Worm (Caenorhabditis elegans) whole organism, L4/young adult: ENCODE results near the gene C14C6.6.

ENCODE experiments used
- W03F9.2 ChIP-seq: fragments of 150-350 bp; optimal IDR thresholded peaks from 2 replicates; lab custom pipeline; 2014; ENCODE audit warnings: missing biosample characterization, missing genetic modification characterization
- dao-5 ChIP-seq: sonication (generic microtip); optimal IDR thresholded peaks from 2 replicates; lab custom pipeline; 2016; ENCODE audit warnings: missing genotype, missing genetic modification characterization, moderate library complexity, missing compliant biosample characterization
- him-1 ChIP-seq: sonication (generic microtip); optimal IDR thresholded peaks from 2 replicates; lab custom pipeline; 2016; ENCODE audit warnings: missing genotype, missing genetic modification reagents, missing genetic modification characterization, missing compliant biosample characterization

DNA sequence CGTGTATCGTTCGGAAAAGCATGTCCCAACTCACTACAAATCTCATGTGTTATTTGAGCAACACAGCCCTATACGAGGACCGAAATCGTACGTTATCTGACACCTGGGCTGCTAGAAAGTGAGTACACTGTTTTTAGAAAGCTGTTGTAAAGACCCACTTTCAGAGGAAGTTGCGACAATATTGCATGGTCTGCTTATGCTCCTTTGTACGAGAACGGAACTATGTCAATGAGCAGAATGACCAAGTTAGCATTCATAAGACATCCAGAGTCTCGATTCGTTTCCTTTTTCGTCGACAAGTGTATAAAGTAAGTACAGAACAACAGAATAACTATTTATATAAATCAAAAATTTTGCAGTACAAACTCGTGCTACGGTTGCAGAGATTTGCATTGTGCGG is 29.0 kb upstream of the C14C6.6 start:
- TF ChIP-seq dao-5 (tag; lab: Kevin White, UChicago) (no peak), him-1 (tag; lab: Kevin White, UChicago) (no peak), W03F9.2 (tag; lab: Kevin White, UChicago) (no peak)
